Worm (Caenorhabditis elegans) whole organism, mixed stage, embryonic: ENCODE results near the gene Y80D3A.8.
A peak's percentile ranks its signal among the peaks of the same experiment; 100 is the strongest.

ENCODE experiments used
- M03D4.4 ChIP-seq: sonication (generic microtip); optimal IDR thresholded peaks from 2 replicates; lab custom pipeline; 2017; ENCODE audit warnings: mild to moderate bottlenecking, missing genetic modification characterization, missing compliant biosample characterization
- bed-3 ChIP-seq: fragments of 200-800 bp; sonication (Bioruptor generic); optimal IDR thresholded peaks from 3 replicates; lab custom pipeline; 2018; ENCODE audit warnings: mild to moderate bottlenecking, missing genetic modification characterization, moderate library complexity, missing compliant biosample characterization
- blmp-1 ChIP-seq: fragments of 150-350 bp; optimal IDR thresholded peaks from 2 replicates; lab custom pipeline; 2014; ENCODE audit warnings: missing biosample characterization, missing genetic modification characterization
- ceh-39 ChIP-seq: fragments of 150-350 bp; optimal IDR thresholded peaks from 2 replicates; lab custom pipeline; 2014; ENCODE audit warnings: missing biosample characterization, missing genetic modification characterization
- ceh-43 ChIP-seq: fragments of 200-800 bp; sonication (Bioruptor generic); optimal IDR thresholded peaks from 2 replicates; lab custom pipeline; 2018; ENCODE audit warnings: mild to moderate bottlenecking, missing genetic modification characterization, moderate library complexity, missing compliant biosample characterization
- ceh-83 ChIP-seq: fragments of 200-800 bp; sonication (Bioruptor generic); optimal IDR thresholded peaks from 2 replicates; lab custom pipeline; 2018; ENCODE audit warnings: mild to moderate bottlenecking, missing genetic modification characterization, missing compliant biosample characterization
- ces-1 ChIP-seq: fragments of 150-350 bp; optimal IDR thresholded peaks from 2 replicates; lab custom pipeline; 2014; ENCODE audit warnings: missing biosample characterization, missing genetic modification reagents, missing genetic modification characterization
- cnd-1 ChIP-seq: fragments of 200-800 bp; sonication (Bioruptor generic); optimal IDR thresholded peaks from 2 replicates; lab custom pipeline; 2018; ENCODE audit warnings: mild to moderate bottlenecking, missing genetic modification characterization, missing compliant biosample characterization
- drap-1 ChIP-seq: fragments of 200-800 bp; sonication (Bioruptor generic); optimal IDR thresholded peaks from 3 replicates; lab custom pipeline; 2018; ENCODE audit warnings: mild to moderate bottlenecking, missing genetic modification characterization, missing compliant biosample characterization
- elt-1 ChIP-seq: sonication (generic microtip); optimal IDR thresholded peaks from 2 replicates; lab custom pipeline; 2017; ENCODE audit warnings: missing genetic modification characterization, mild to moderate bottlenecking, missing compliant biosample characterization, antibody characterized with exemption, moderate library complexity, borderline replicate concordance; ENCODE audit not compliant: insufficient read depth
- elt-3 ChIP-seq: fragments of 150-350 bp; optimal IDR thresholded peaks from 2 replicates; lab custom pipeline; 2014; ENCODE audit warnings: missing biosample characterization, missing genetic modification characterization
- flh-1 ChIP-seq: fragments of 200-800 bp; sonication (Bioruptor generic); optimal IDR thresholded peaks from 2 replicates; lab custom pipeline; 2018; ENCODE audit warnings: mild to moderate bottlenecking, missing genetic modification characterization, moderate library complexity, missing compliant biosample characterization
- ham-2 ChIP-seq: fragments of 200-800 bp; sonication (Bioruptor generic); optimal IDR thresholded peaks from 2 replicates; lab custom pipeline; 2018; ENCODE audit warnings: mild to moderate bottlenecking, missing genetic modification characterization, missing compliant biosample characterization
- hlh-1 ChIP-seq: fragments of 150-350 bp; optimal IDR thresholded peaks from 2 replicates; lab custom pipeline; 2014; ENCODE audit warnings: missing biosample characterization, missing genetic modification reagents, missing genetic modification characterization
- lin-13 ChIP-seq: fragments of 150-350 bp; optimal IDR thresholded peaks from 2 replicates; lab custom pipeline; 2014; ENCODE audit warnings: missing biosample characterization, missing genetic modification characterization
- lin-32 ChIP-seq: fragments of 200-800 bp; sonication (Bioruptor generic); optimal IDR thresholded peaks from 2 replicates; lab custom pipeline; 2018; ENCODE audit warnings: mild to moderate bottlenecking, missing genetic modification characterization, missing compliant biosample characterization
- lsy-2 ChIP-seq: fragments of 150-350 bp; optimal IDR thresholded peaks from 2 replicates; lab custom pipeline; 2014; ENCODE audit warnings: missing biosample characterization, missing genetic modification characterization
- mab-5 ChIP-seq: fragments of 150-350 bp; optimal IDR thresholded peaks from 2 replicates; lab custom pipeline; 2014; ENCODE audit warnings: missing biosample characterization, missing genetic modification characterization
- mep-1 ChIP-seq: fragments of 150-350 bp; optimal IDR thresholded peaks from 2 replicates; lab custom pipeline; 2017; ENCODE audit warnings: missing biosample characterization, missing genetic modification reagents, missing genetic modification characterization, inconsistent platforms
- mls-2 ChIP-seq: sonication (generic microtip); optimal IDR thresholded peaks from 2 replicates; lab custom pipeline; 2016; ENCODE audit warnings: mild to moderate bottlenecking, missing genetic modification characterization, moderate library complexity, missing compliant biosample characterization
- nhr-12 ChIP-seq: fragments of 150-350 bp; optimal IDR thresholded peaks from 2 replicates; lab custom pipeline; 2014; ENCODE audit warnings: missing biosample characterization, missing genetic modification characterization
- nhr-2 ChIP-seq: fragments of 150-350 bp; optimal IDR thresholded peaks from 2 replicates; lab custom pipeline; 2014; ENCODE audit warnings: missing biosample characterization, missing genetic modification characterization
- nhr-237 ChIP-seq: fragments of 150-350 bp; optimal IDR thresholded peaks from 2 replicates; lab custom pipeline; 2014; ENCODE audit warnings: missing biosample characterization, missing genetic modification characterization
- nhr-28 ChIP-seq: fragments of 150-350 bp; optimal IDR thresholded peaks from 2 replicates; lab custom pipeline; 2014; ENCODE audit warnings: missing biosample characterization, missing genetic modification characterization
- nhr-76 ChIP-seq: sonication (generic microtip); optimal IDR thresholded peaks from 2 replicates; lab custom pipeline; 2017; ENCODE audit warnings: missing biosample characterization, missing genetic modification characterization
- pha-4 ChIP-seq: fragments of 150-350 bp; optimal IDR thresholded peaks from 2 replicates; lab custom pipeline; 2018; ENCODE audit warnings: missing biosample characterization, missing genetic modification reagents, missing genetic modification characterization
- sem-2 ChIP-seq: fragments of 200-800 bp; sonication (Bioruptor generic); optimal IDR thresholded peaks from 2 replicates; lab custom pipeline; 2018; ENCODE audit warnings: mild to moderate bottlenecking, missing genetic modification characterization, missing compliant biosample characterization
- snpc-4 ChIP-seq: fragments of 150-350 bp; optimal IDR thresholded peaks from 2 replicates; lab custom pipeline; 2014; ENCODE audit warnings: missing biosample characterization, missing genetic modification characterization
- sptf-1 ChIP-seq: sonication (generic microtip); optimal IDR thresholded peaks from 2 replicates; lab custom pipeline; 2017; ENCODE audit warnings: mild to moderate bottlenecking, missing genetic modification characterization, moderate library complexity, missing compliant biosample characterization
- tbx-8 ChIP-seq: fragments of 200-800 bp; sonication (Bioruptor generic); optimal IDR thresholded peaks from 2 replicates; lab custom pipeline; 2018; ENCODE audit warnings: mild to moderate bottlenecking, missing genetic modification characterization, moderate library complexity, missing compliant biosample characterization
- unc-120 ChIP-seq: sonication (generic microtip); optimal IDR thresholded peaks from 2 replicates; lab custom pipeline; 2017; ENCODE audit warnings: missing genetic modification characterization, missing compliant biosample characterization; ENCODE audit not compliant: poor library complexity, severe bottlenecking
- unc-39 ChIP-seq: fragments of 150-350 bp; optimal IDR thresholded peaks from 2 replicates; lab custom pipeline; 2014; ENCODE audit warnings: missing biosample characterization, missing genetic modification characterization
- unc-62 ChIP-seq: fragments of 150-350 bp; optimal IDR thresholded peaks from 2 replicates; lab custom pipeline; 2014; ENCODE audit warnings: missing biosample characterization, missing genetic modification reagents, missing genetic modification characterization
- zip-8 ChIP-seq: fragments of 150-350 bp; optimal IDR thresholded peaks from 2 replicates; lab custom pipeline; 2014; ENCODE audit warnings: missing biosample characterization, missing genetic modification characterization
- ztf-11 ChIP-seq: fragments of 150-350 bp; optimal IDR thresholded peaks from 2 replicates; lab custom pipeline; 2014; ENCODE audit warnings: missing biosample characterization, missing genetic modification characterization

Y80D3A.8 gene

ce11 chrV:18960072-18960471 is 19.6 kb downstream of the Y80D3A.8 start, which contains the start of gene ztf-20:
Gene ztf-20 (minus strand): TSS chrV:18960172.
- TF ChIP-seq ceh-83 (GFP tag; lab: Kevin White, UChicago), result no peak
- TF ChIP-seq ztf-11 (tag; lab: Kevin White, UChicago), result no peak
- no peak for TF ChIP-seq cnd-1 (tag; lab: Kevin White, UChicago)
- no peak for TF ChIP-seq ham-2 (GFP tag; lab: Kevin White, UChicago)
- no peak for TF ChIP-seq nhr-237 (tag; lab: Kevin White, UChicago)
- TF ChIP-seq M03D4.4, result no peak
- TF ChIP-seq nhr-76 (tag; lab: Kevin White, UChicago), result no peak
- TF ChIP-seq, all 35 proteins: peak for 0

- no peak for TF ChIP-seq mab-5 (tag; lab: Kevin White, UChicago)
- no peak for TF ChIP-seq sem-2 (GFP tag; lab: Kevin White, UChicago)
- no peak for TF ChIP-seq nhr-76 (tag; lab: Kevin White, UChicago)
- TF ChIP-seq zip-8, result no peak
- no peak for TF ChIP-seq blmp-1 (tag; lab: Kevin White, UChicago)
- TF ChIP-seq ces-1 (GFP tag; lab: Kevin White, UChicago), result peak; percentile 77
- no peak for TF ChIP-seq hlh-1 (tag; lab: Kevin White, UChicago)
- peak; percentile 63 for TF ChIP-seq mls-2 (tag; lab: Kevin White, UChicago)
- peak; percentile 85 for TF ChIP-seq sptf-1 (tag; lab: Kevin White, UChicago)
- no peak for TF ChIP-seq lin-32 (GFP tag; lab: Kevin White, UChicago)
- no peak for TF ChIP-seq ham-2 (GFP tag; lab: Kevin White, UChicago)
- TF ChIP-seq bed-3, result no peak
- no peak for TF ChIP-seq snpc-4 (tag; lab: Kevin White, UChicago)
- peak; percentile 57 for TF ChIP-seq unc-62
- peak; percentile 99 for TF ChIP-seq pha-4 (tag; lab: Kevin White, UChicago)
- peak; percentile 94 for TF ChIP-seq nhr-237 (tag; lab: Kevin White, UChicago)
- peak; percentile 48 for TF ChIP-seq ceh-43
- TF ChIP-seq M03D4.4, result peak; percentile 53
- TF ChIP-seq lin-13, result peak; percentile 98
- TF ChIP-seq nhr-28, result no peak
- TF ChIP-seq elt-3 (tag; lab: Kevin White, UChicago), result peak; percentile 42
- no peak for TF ChIP-seq nhr-12 (tag; lab: Kevin White, UChicago)
- peak; percentile 43 for TF ChIP-seq cnd-1 (tag; lab: Kevin White, UChicago)
- TF ChIP-seq tbx-8 (GFP tag; lab: Kevin White, UChicago), result peak; percentile 45
- TF ChIP-seq drap-1 (GFP tag; lab: Kevin White, UChicago), result peak; percentile 92
- TF ChIP-seq mep-1 (tag; lab: Kevin White, UChicago), result peak; percentile 99
- no peak for TF ChIP-seq flh-1 (GFP tag; lab: Kevin White, UChicago)
- TF ChIP-seq unc-39 (tag; lab: Kevin White, UChicago), result peak; percentile 58
- peak; percentile 92 for TF ChIP-seq ceh-39 (tag; lab: Kevin White, UChicago)
- no peak for TF ChIP-seq elt-1 (tag; lab: Kevin White, UChicago)
- peak; percentile 71 for TF ChIP-seq unc-120
- peak; percentile 33 for TF ChIP-seq nhr-2 (tag; lab: Kevin White, UChicago)
- TF ChIP-seq ceh-83 (GFP tag; lab: Kevin White, UChicago), result no peak
- peak; percentile 90 for TF ChIP-seq lsy-2 (tag; lab: Kevin White, UChicago)
- peak; percentile 66 for TF ChIP-seq ztf-11 (tag; lab: Kevin White, UChicago)
Measured at ce11 chrV:18967479-18968056, 27.1 kb downstream of the Y80D3A.8 start, which contains the start of gene Y39B6A.43. Gene Y39B6A.43 (minus strand): TSS chrV:18967829.

ce11 chrV:18969590-18970105 is 29.2 kb downstream of the Y80D3A.8 start, which contains the start of gene Y39B6A.42:
Gene Y39B6A.42 (minus strand): TSS chrV:18969640.
- TF ChIP-seq nhr-76 (tag; lab: Kevin White, UChicago) (no peak), ztf-11 (tag; lab: Kevin White, UChicago) (no peak), mab-5 (tag; lab: Kevin White, UChicago) (no peak), unc-120 (no peak), bed-3 (no peak), hlh-1 (tag; lab: Kevin White, UChicago) (no peak), nhr-237 (tag; lab: Kevin White, UChicago) (no peak), zip-8 (no peak), unc-62 (no peak), ham-2 (GFP tag; lab: Kevin White, UChicago) (no peak), pha-4 (tag; lab: Kevin White, UChicago) (no peak), ceh-39 (tag; lab: Kevin White, UChicago) (no peak), ces-1 (GFP tag; lab: Kevin White, UChicago) (no peak), mls-2 (tag; lab: Kevin White, UChicago) (no peak)
